Fruit fly (Drosophila melanogaster) whole organism, embryonic: Measurements from ENCODE around the gene mfr.

Experiments used
- ATbp ChIP-seq: fragments of 200-800 bp; sonication (Bioruptor generic); optimal IDR thresholded peaks from 2 replicates; lab custom pipeline; 2017; ENCODE audit warnings: missing biosample characterization, mild to moderate bottlenecking, missing genetic modification characterization, missing genetic modification reagents
- Ada2b ChIP-seq: fragments of 200-800 bp; sonication (Bioruptor generic); IDR thresholded peaks from 2 replicates; pipeline ENCODE4 v1.3.6; 2022; ENCODE audit warnings: missing biosample characterization, missing genetic modification characterization
- Asciz ChIP-seq: fragments of 200-800 bp; sonication (Bioruptor generic); optimal IDR thresholded peaks from 2 replicates; lab custom pipeline; 2017; ENCODE audit warnings: missing biosample characterization, mild to moderate bottlenecking, missing genetic modification characterization, missing genetic modification reagents
- CG14667 ChIP-seq: fragments of 200-800 bp; sonication (Bioruptor generic); IDR thresholded peaks from 2 replicates; pipeline ENCODE4 v1.3.6; 2022; ENCODE audit warnings: missing biosample characterization, missing genetic modification characterization
- CG15269 ChIP-seq: fragments of 200-800 bp; sonication (Bioruptor generic); optimal IDR thresholded peaks from 2 replicates; lab custom pipeline; 2018; ENCODE audit warnings: missing biosample characterization, mild to moderate bottlenecking, missing genetic modification characterization, moderate library complexity
- CG17912 ChIP-seq: fragments of 200-800 bp; sonication (Bioruptor generic); optimal IDR thresholded peaks from 2 replicates; lab custom pipeline; 2018; ENCODE audit warnings: missing biosample characterization, mild to moderate bottlenecking, missing genetic modification characterization
- CG18619 ChIP-seq: fragments of 200-800 bp; sonication (Bioruptor generic); optimal IDR thresholded peaks from 3 replicates; lab custom pipeline; 2017; ENCODE audit warnings: missing biosample characterization, mild to moderate bottlenecking, missing genetic modification characterization
- CG2678 ChIP-seq: fragments of 200-800 bp; sonication (Bioruptor generic); optimal IDR thresholded peaks from 3 replicates; lab custom pipeline; 2019; ENCODE audit warnings: missing biosample characterization, mild to moderate bottlenecking, missing genetic modification characterization, moderate library complexity
- CG30403 ChIP-seq: fragments of 200-800 bp; sonication (Bioruptor generic); optimal IDR thresholded peaks from 3 replicates; lab custom pipeline; 2016; ENCODE audit warnings: missing biosample characterization, missing genetic modification characterization
- CG3847 ChIP-seq: fragments of 200-800 bp; sonication (Bioruptor generic); IDR thresholded peaks from 2 replicates; pipeline ENCODE4 v1.3.6; 2022; ENCODE audit warnings: missing biosample characterization, missing genetic modification characterization
- CG3995 ChIP-seq: fragments of 200-800 bp; sonication (Bioruptor generic); optimal IDR thresholded peaks from 3 replicates; lab custom pipeline; 2016; ENCODE audit warnings: missing biosample characterization, missing genetic modification characterization
- CG6689 ChIP-seq: fragments of 200-800 bp; sonication (Bioruptor generic); IDR thresholded peaks from 2 replicates; pipeline ENCODE4 v1.3.6; 2022; ENCODE audit warnings: missing biosample characterization, missing genetic modification characterization
- CG7839 ChIP-seq: fragments of 200-800 bp; sonication (Bioruptor generic); optimal IDR thresholded peaks from 3 replicates; lab custom pipeline; 2018; ENCODE audit warnings: missing biosample characterization, mild to moderate bottlenecking, missing genetic modification characterization, moderate library complexity
- CoRest ChIP-seq: fragments of 200-800 bp; sonication (Bioruptor generic); optimal IDR thresholded peaks from 3 replicates; lab custom pipeline; 2018; ENCODE audit warnings: missing biosample characterization, mild to moderate bottlenecking, missing genetic modification characterization, moderate library complexity
- Dbx ChIP-seq: fragments of 200-800 bp; sonication (Bioruptor generic); IDR thresholded peaks from 3 replicates; pipeline ENCODE4 v1.3.6; 2022; ENCODE audit warnings: missing biosample characterization, missing genetic modification characterization
- Dip2 ChIP-seq: fragments of 200-800 bp; sonication (Bioruptor generic); IDR thresholded peaks from 2 replicates; pipeline ENCODE4 v1.3.6; 2022; ENCODE audit warnings: missing biosample characterization, missing genetic modification characterization
- Doc3 ChIP-seq: fragments of 200-800 bp; sonication (Bioruptor generic); IDR thresholded peaks from 3 replicates; pipeline ENCODE4 v1.3.6; 2022; ENCODE audit warnings: missing biosample characterization, missing genetic modification characterization; ENCODE audit not compliant: partially characterized antibody
- E2f1 ChIP-seq: fragments of 200-800 bp; sonication (Bioruptor generic); IDR thresholded peaks from 2 replicates; pipeline ENCODE4 v1.3.6; 2022; ENCODE audit warnings: missing biosample characterization, missing genetic modification characterization
- Gsc ChIP-seq: fragments of 200-800 bp; sonication (Bioruptor generic); IDR thresholded peaks from 2 replicates; pipeline ENCODE4 v1.3.6; 2022; ENCODE audit warnings: missing biosample characterization, missing genetic modification characterization
- Hr3 ChIP-seq: fragments of 200-800 bp; sonication (Bioruptor generic); optimal IDR thresholded peaks from 3 replicates; lab custom pipeline; 2016; ENCODE audit warnings: missing biosample characterization, missing genetic modification characterization
- Jarid2 ChIP-seq: fragments of 200-800 bp; sonication (Bioruptor generic); optimal IDR thresholded peaks from 3 replicates; lab custom pipeline; 2017; ENCODE audit warnings: mild to moderate bottlenecking, missing biosample characterization, missing genetic modification reagents, missing genetic modification characterization
- Med ChIP-seq: fragments of 200-800 bp; sonication (Bioruptor generic); peaks from one replicate; lab custom pipeline; 2016; ENCODE audit warnings: missing biosample characterization, missing genetic modification characterization, mild to moderate bottlenecking, inconsistent platforms, moderate library complexity
- Myb ChIP-seq: fragments of 200-800 bp; sonication (Bioruptor generic); optimal IDR thresholded peaks from 2 replicates; lab custom pipeline; 2016; ENCODE audit warnings: missing biosample characterization, missing genetic modification characterization
- Nf-YA ChIP-seq: fragments of 200-800 bp; sonication (Bioruptor generic); IDR thresholded peaks from 2 replicates; pipeline ENCODE4 v1.3.6; 2022; ENCODE audit warnings: missing biosample characterization, missing genetic modification characterization
- Oaz ChIP-seq: fragments of 200-800 bp; sonication (Bioruptor generic); IDR thresholded peaks from 2 replicates; pipeline ENCODE4 v1.3.6; 2022; ENCODE audit warnings: missing biosample characterization, missing genetic modification characterization
- YL-1 ChIP-seq: fragments of 200-800 bp; sonication (Bioruptor generic); optimal IDR thresholded peaks from 3 replicates; lab custom pipeline; 2017; ENCODE audit warnings: missing biosample characterization, mild to moderate bottlenecking, missing genetic modification characterization
- aop ChIP-seq: fragments of 200-800 bp; sonication (Bioruptor generic); IDR thresholded peaks from 2 replicates; pipeline ENCODE4 v1.3.6; 2022; ENCODE audit warnings: missing biosample characterization, missing genetic modification characterization
- ara ChIP-seq: fragments of 200-800 bp; sonication (Bioruptor generic); IDR thresholded peaks from 2 replicates; pipeline ENCODE4 v1.3.6; 2022; ENCODE audit warnings: missing biosample characterization, missing genetic modification characterization
- cato ChIP-seq: fragments of 200-800 bp; sonication (Bioruptor generic); optimal IDR thresholded peaks from 2 replicates; lab custom pipeline; 2016; ENCODE audit warnings: missing biosample characterization, missing genetic modification characterization, borderline replicate concordance
- caup ChIP-seq: fragments of 200-800 bp; sonication (Bioruptor generic); optimal IDR thresholded peaks from 3 replicates; lab custom pipeline; 2017; ENCODE audit warnings: missing biosample characterization, mild to moderate bottlenecking, missing genetic modification characterization, moderate library complexity; ENCODE audit not compliant: severe bottlenecking
- ci ChIP-seq: fragments of 200-800 bp; sonication (Bioruptor generic); IDR thresholded peaks from 3 replicates; pipeline ENCODE4 v1.3.6; 2022; ENCODE audit warnings: missing biosample characterization, missing genetic modification characterization
- dmrt99B ChIP-seq: fragments of 200-800 bp; sonication (Bioruptor generic); optimal IDR thresholded peaks from 2 replicates; lab custom pipeline; 2018; ENCODE audit warnings: missing biosample characterization, mild to moderate bottlenecking, missing genetic modification characterization, moderate library complexity
- esg ChIP-seq: fragments of 200-800 bp; sonication (Bioruptor generic); conservative IDR thresholded peaks from 2 replicates; pipeline ENCODE4 v1.3.6; 2022; ENCODE audit warnings: missing biosample characterization, missing genetic modification characterization
- exex ChIP-seq: fragments of 200-800 bp; sonication (Bioruptor generic); optimal IDR thresholded peaks from 4 replicates; lab custom pipeline; 2018; ENCODE audit warnings: missing biosample characterization, mild to moderate bottlenecking, missing genetic modification characterization, moderate library complexity
- grn ChIP-seq: fragments of 200-800 bp; sonication (Bioruptor generic); optimal IDR thresholded peaks from 3 replicates; lab custom pipeline; 2017; ENCODE audit warnings: missing biosample characterization, missing genetic modification characterization
- her ChIP-seq: fragments of 200-800 bp; sonication (Bioruptor generic); optimal IDR thresholded peaks from 2 replicates; lab custom pipeline; 2016; ENCODE audit warnings: missing biosample characterization, missing genetic modification characterization
- kni ChIP-seq: fragments of 200-800 bp; sonication (Bioruptor generic); optimal IDR thresholded peaks from 3 replicates; lab custom pipeline; 2017; ENCODE audit warnings: mild to moderate bottlenecking, missing biosample characterization, missing genetic modification reagents, missing genetic modification characterization
- oc ChIP-seq: fragments of 200-800 bp; sonication (Bioruptor generic); optimal IDR thresholded peaks from 2 replicates; lab custom pipeline; 2018; ENCODE audit warnings: missing biosample characterization, mild to moderate bottlenecking, missing genetic modification characterization, moderate library complexity
- org-1 ChIP-seq: fragments of 200-800 bp; sonication (Bioruptor generic); optimal IDR thresholded peaks from 2 replicates; lab custom pipeline; 2017; ENCODE audit warnings: missing biosample characterization, missing genetic modification characterization
- phol ChIP-seq: fragments of 200-800 bp; sonication (Bioruptor generic); optimal IDR thresholded peaks from 3 replicates; lab custom pipeline; 2018; ENCODE audit warnings: missing biosample characterization, mild to moderate bottlenecking, missing genetic modification characterization, moderate library complexity
- pnt ChIP-seq: fragments of 200-800 bp; sonication (Bioruptor generic); optimal IDR thresholded peaks from 3 replicates; lab custom pipeline; 2016; ENCODE audit warnings: missing biosample characterization, missing genetic modification characterization
- pros ChIP-seq: fragments of 200-800 bp; sonication (Bioruptor generic); optimal IDR thresholded peaks from 3 replicates; lab custom pipeline; 2019; ENCODE audit warnings: missing biosample characterization, mild to moderate bottlenecking, missing genetic modification characterization, moderate library complexity
- ranshi ChIP-seq: fragments of 200-800 bp; sonication (Bioruptor generic); IDR thresholded peaks from 2 replicates; pipeline ENCODE4 v1.3.6; 2022; ENCODE audit warnings: missing biosample characterization, missing genetic modification characterization
- row ChIP-seq: fragments of 200-800 bp; sonication (Bioruptor generic); IDR thresholded peaks from 3 replicates; pipeline ENCODE4 v1.3.6; 2022; ENCODE audit warnings: missing biosample characterization, missing genetic modification characterization
- sens ChIP-seq: fragments of 200-800 bp; sonication (Bioruptor generic); peaks from one replicate; lab custom pipeline; 2016; ENCODE audit warnings: missing biosample characterization, missing genetic modification characterization
- slp2 ChIP-seq: fragments of 200-800 bp; sonication (Bioruptor generic); optimal IDR thresholded peaks from 2 replicates; lab custom pipeline; 2016; ENCODE audit warnings: missing biosample characterization, missing genetic modification characterization
- stc ChIP-seq: fragments of 200-800 bp; sonication (Bioruptor generic); IDR thresholded peaks from 2 replicates; pipeline ENCODE4 v1.3.6; 2022; ENCODE audit warnings: missing biosample characterization, missing genetic modification characterization
- tup ChIP-seq: fragments of 200-800 bp; sonication (Bioruptor generic); optimal IDR thresholded peaks from 2 replicates; lab custom pipeline; 2016; ENCODE audit warnings: missing biosample characterization, mild to moderate bottlenecking, missing genetic modification characterization, moderate library complexity
- zfh1 ChIP-seq: fragments of 200-800 bp; sonication (Bioruptor generic); IDR thresholded peaks from 3 replicates; pipeline ENCODE4 v1.3.6; 2022; ENCODE audit warnings: missing biosample characterization, missing genetic modification characterization

The mfr gene

DNA sequence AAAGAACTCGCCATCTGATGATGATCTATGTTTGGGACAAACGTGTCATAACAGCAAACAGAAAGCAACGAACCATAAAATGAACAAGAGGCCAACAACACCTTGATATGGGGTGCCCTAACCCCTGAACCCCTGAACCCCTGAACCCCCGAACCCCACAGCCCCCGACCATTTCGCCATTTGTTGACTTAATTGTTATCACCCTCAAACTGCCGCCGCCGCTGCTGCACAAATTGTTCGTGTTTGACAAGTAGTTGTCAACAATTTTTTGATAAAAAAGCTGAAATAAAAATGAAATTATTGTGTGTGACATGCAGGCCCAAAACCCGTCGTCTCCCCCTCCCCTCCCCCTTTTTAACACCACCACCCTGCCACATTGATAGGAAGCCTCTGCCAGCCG is 39.4 kb downstream of the mfr start (continued):
- no peak for TF ChIP-seq YL-1
- no peak for TF ChIP-seq CG17912 (GFP tag; lab: Kevin White, UChicago)
- TF ChIP-seq Oaz (GFP tag; lab: Robert Waterston, UW) = no peak
- TF ChIP-seq ATbp (GFP tag; lab: Kevin White, UChicago) = peak; percentile 4
- TF ChIP-seq CoRest = no peak
- peak; percentile 49; the same call in 1 of the 3 replicates for TF ChIP-seq ci (GFP tag; lab: Robert Waterston, UW)
- peak; percentile 13 for TF ChIP-seq exex (tag; lab: Kevin White, UChicago)
- TF ChIP-seq Dbx = no peak
- TF ChIP-seq Hr3 (GFP tag; lab: Kevin White, UChicago) = no peak
- peak; percentile 44 for TF ChIP-seq kni (GFP tag; lab: Kevin White, UChicago)
- TF ChIP-seq caup (GFP tag; lab: Kevin White, UChicago) = peak; percentile 42
- TF ChIP-seq Asciz (GFP tag; lab: Kevin White, UChicago) = peak; percentile 4
- no peak for TF ChIP-seq aop (GFP tag; lab: Robert Waterston, UW)
- no peak for TF ChIP-seq org-1 (GFP tag; lab: Kevin White, UChicago)

DNA sequence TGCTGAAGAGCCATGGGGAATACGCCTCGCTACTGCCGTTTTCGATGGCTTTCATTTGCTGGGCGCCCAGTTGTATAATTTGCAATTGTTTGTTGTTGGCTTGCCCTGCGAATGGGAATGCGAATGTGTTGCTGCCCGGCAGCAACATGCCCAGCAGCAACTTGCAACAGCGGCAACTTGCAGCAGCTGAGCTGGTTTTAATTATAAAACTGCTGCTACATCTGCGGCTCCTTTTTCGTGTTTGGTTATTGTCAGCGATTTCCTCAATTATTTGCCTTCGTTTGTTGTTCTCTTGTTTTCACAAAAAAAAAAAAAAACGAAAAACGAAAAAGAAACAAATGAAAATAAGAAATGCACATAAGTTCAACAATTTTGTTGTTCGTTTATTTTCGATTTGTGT is 41.5 kb downstream of the mfr start:
- TF ChIP-seq CG7839 (no peak), sens (GFP tag; lab: Kevin White, UChicago) (peak; percentile 70), row (GFP tag; lab: Robert Waterston, UW) (no peak), pnt (no peak)

DNA sequence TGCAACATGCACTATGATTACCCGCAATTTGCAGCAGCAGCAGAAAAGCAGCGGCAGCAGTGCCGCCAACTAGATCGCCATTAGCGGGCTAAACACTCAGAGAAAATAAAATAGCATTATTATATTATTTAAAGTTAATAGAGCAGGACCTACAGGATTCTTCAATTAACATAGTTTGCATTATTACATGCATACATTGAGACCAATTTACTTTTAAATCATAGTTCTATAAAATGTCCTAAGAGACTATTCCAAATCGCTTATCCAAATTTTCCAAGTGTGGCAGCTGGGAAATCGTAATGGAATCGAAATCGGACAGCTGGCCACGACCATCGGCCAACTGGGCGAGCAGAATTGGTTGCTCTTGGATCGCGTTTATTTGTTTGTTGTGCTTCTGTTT is 41.9 kb downstream of the mfr start:
- TF ChIP-seq Med (GFP tag; lab: Kevin White, UChicago) (peak; percentile 25), phol (tag; lab: Kevin White, UChicago) (peak; percentile 36), slp2 (GFP tag; lab: Kevin White, UChicago) (no peak), zfh1 (GFP tag; lab: Robert Waterston, UW) (0 out of 3 replicates have a peak, but pooled peaks have one; percentile 28), CG15269 (tag; lab: Kevin White, UChicago) (no peak), E2f1 (GFP tag; lab: Robert Waterston, UW) (0 out of 2 replicates have a peak, but pooled peaks have one; percentile 15), esg (GFP tag; lab: Robert Waterston, UW) (no peak), oc (tag; lab: Kevin White, UChicago) (no peak), CG3847 (GFP tag; lab: Robert Waterston, UW) (no peak), pros (GFP tag; lab: Kevin White, UChicago) (no peak), CG18619 (GFP tag; lab: Kevin White, UChicago) (no peak), cato (GFP tag; lab: Kevin White, UChicago) (no peak), Ada2b (0 out of 2 replicates have a peak, but pooled peaks have one; percentile 31), Doc3 (GFP tag; lab: Robert Waterston, UW) (no peak), Jarid2 (GFP tag; lab: Kevin White, UChicago) (no peak), CG3995 (GFP tag; lab: Kevin White, UChicago) (no peak), Myb (GFP tag; lab: Kevin White, UChicago) (no peak), dmrt99B (tag; lab: Kevin White, UChicago) (peak; percentile 27), ranshi (GFP tag; lab: Robert Waterston, UW) (no peak), tup (no peak), Dip2 (GFP tag; lab: Robert Waterston, UW) (no peak), stc (GFP tag; lab: Robert Waterston, UW) (0 out of 2 replicates have a peak, but pooled peaks have one; percentile 15), CoRest (no peak), her (GFP tag; lab: Kevin White, UChicago) (no peak), Nf-YA (GFP tag; lab: Robert Waterston, UW) (no peak), grn (no peak), CG6689 (GFP tag; lab: Robert Waterston, UW) (0 out of 2 replicates have a peak, but pooled peaks have one; percentile 7), CG30403 (GFP tag; lab: Kevin White, UChicago) (no peak), CG14667 (GFP tag; lab: Robert Waterston, UW) (no peak), ara (GFP tag; lab: Robert Waterston, UW) (peak; percentile 42; the same call in 1 of the 2 replicates), Gsc (GFP tag; lab: Robert Waterston, UW) (no peak), CG2678 (tag; lab: Kevin White, UChicago) (peak; percentile 6)
